Worm (Caenorhabditis elegans) whole organism, L2 larva: Measurements from ENCODE around the gene zig-6.

Experiments used
- R02D3.7 ChIP-seq: fragments of 150-350 bp; optimal IDR thresholded peaks from 2 replicates; lab custom pipeline; 2014; ENCODE audit warnings: missing biosample characterization, missing genetic modification characterization
- gmeb-1 ChIP-seq: fragments of 150-350 bp; optimal IDR thresholded peaks from 2 replicates; lab custom pipeline; 2014; ENCODE audit warnings: missing biosample characterization, missing genetic modification characterization
- lin-13 ChIP-seq: fragments of 150-350 bp; optimal IDR thresholded peaks from 2 replicates; lab custom pipeline; 2014; ENCODE audit warnings: missing biosample characterization, missing genetic modification reagents, missing genetic modification characterization
- nhr-11 ChIP-seq: fragments of 150-350 bp; optimal IDR thresholded peaks from 2 replicates; lab custom pipeline; 2014; ENCODE audit warnings: missing biosample characterization, missing genetic modification characterization
- nhr-129 ChIP-seq: fragments of 150-350 bp; optimal IDR thresholded peaks from 2 replicates; lab custom pipeline; 2014; ENCODE audit warnings: missing biosample characterization, missing genetic modification characterization
- nhr-21 ChIP-seq: fragments of 150-350 bp; optimal IDR thresholded peaks from 2 replicates; lab custom pipeline; 2014; ENCODE audit warnings: missing biosample characterization, missing genetic modification characterization
- nhr-23 ChIP-seq: fragments of 150-350 bp; optimal IDR thresholded peaks from 2 replicates; lab custom pipeline; 2014; ENCODE audit warnings: missing biosample characterization, missing genetic modification reagents, missing genetic modification characterization
- snpc-4 ChIP-seq: fragments of 150-350 bp; optimal IDR thresholded peaks from 2 replicates; lab custom pipeline; 2014; ENCODE audit warnings: missing biosample characterization, missing genetic modification characterization

DNA sequence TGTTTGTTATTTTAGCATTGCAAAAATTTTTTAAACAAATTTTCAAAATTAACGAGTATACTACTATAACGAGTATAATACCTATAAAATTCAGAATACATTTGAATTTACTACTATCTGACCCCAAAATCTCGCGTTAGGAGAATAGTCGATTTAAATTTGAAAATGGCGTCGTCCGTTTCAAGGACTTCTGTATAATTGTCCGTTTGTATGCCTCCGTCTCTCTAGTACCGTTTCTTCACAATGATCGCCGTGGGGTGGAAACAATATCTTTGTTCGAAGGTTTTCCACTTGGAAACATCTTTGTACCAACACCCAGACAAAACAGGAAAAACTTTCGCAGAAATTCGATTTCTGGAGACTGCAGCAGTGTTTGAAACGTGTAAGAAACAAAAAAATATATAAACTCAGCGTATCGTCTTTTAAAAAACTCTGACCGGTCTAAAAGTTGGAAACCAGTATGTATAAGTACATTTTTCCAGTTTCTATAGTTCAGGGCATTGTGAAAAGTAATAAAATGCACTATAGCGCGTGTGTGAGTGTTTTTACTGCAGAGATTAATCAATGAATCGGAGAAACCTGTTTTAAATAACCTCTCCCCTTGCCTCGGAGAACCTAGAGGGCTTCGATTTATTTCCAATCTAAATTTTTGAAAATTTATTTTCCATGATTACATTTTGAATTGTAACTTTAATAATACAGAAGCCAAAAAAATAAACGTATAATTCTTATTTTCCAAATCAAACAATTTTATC lies 51.0 kb downstream of the zig-6 start:
- TF ChIP-seq snpc-4 (tag; lab: Kevin White, UChicago) (no peak), nhr-11 (tag; lab: Kevin White, UChicago) (no peak), lin-13 (GFP tag; lab: Kevin White, UChicago) (no peak), R02D3.7 (tag; lab: Kevin White, UChicago) (no peak), nhr-21 (no peak), nhr-23 (tag; lab: Kevin White, UChicago) (no peak), gmeb-1 (no peak), nhr-129 (tag; lab: Kevin White, UChicago) (peak; percentile 5)
